Worm (Caenorhabditis elegans) whole organism, L4 larva: ENCODE measurements around the gene glrx-5.

ENCODE experiments used
- D1046.2 ChIP-seq: fragments of 200-800 bp; sonication (Bioruptor generic); IDR thresholded peaks from 2 replicates; pipeline ENCODE4 v1.3.6; 2022; ENCODE audit warnings: missing genetic modification characterization, missing compliant biosample characterization
- F49E8.2 ChIP-seq: sonication (generic microtip); optimal IDR thresholded peaks from 2 replicates; lab custom pipeline; 2016; ENCODE audit warnings: missing compliant biosample characterization, mild to moderate bottlenecking, missing genetic modification characterization, borderline replicate concordance
- R02D3.7 ChIP-seq: fragments of 150-350 bp; sonication (generic microtip); optimal IDR thresholded peaks from 3 replicates; lab custom pipeline; 2014; ENCODE audit warnings: missing biosample characterization, missing genetic modification characterization
- T20F7.1 ChIP-seq: fragments of 200-800 bp; sonication (Bioruptor generic); optimal IDR thresholded peaks from 2 replicates; lab custom pipeline; 2018; ENCODE audit warnings: mild to moderate bottlenecking, missing genetic modification characterization, missing compliant biosample characterization
- Y48G9A.11 ChIP-seq: fragments of 200-800 bp; sonication (Bioruptor generic); IDR thresholded peaks from 2 replicates; pipeline ENCODE4 v1.3.6; 2022; ENCODE audit warnings: missing genetic modification reagents, missing genetic modification characterization, missing compliant biosample characterization
- aha-1 ChIP-seq: fragments of 150-350 bp; peaks from one replicate; lab custom pipeline; 2014; ENCODE audit warnings: missing biosample characterization, missing genetic modification characterization
- aly-2 ChIP-seq: sonication (generic microtip); optimal IDR thresholded peaks from 2 replicates; lab custom pipeline; 2018; ENCODE audit warnings: missing biosample characterization, missing genetic modification characterization
- arid-1 ChIP-seq: fragments of 200-800 bp; sonication (Bioruptor generic); conservative IDR thresholded peaks from 2 replicates; pipeline ENCODE4 v1.3.6; 2022; ENCODE audit warnings: missing genetic modification reagents, missing genetic modification characterization, missing compliant biosample characterization
- attf-4 ChIP-seq: sonication (generic microtip); optimal IDR thresholded peaks from 3 replicates; lab custom pipeline; 2017; ENCODE audit warnings: missing biosample characterization, missing genetic modification characterization
- ces-1 ChIP-seq: fragments of 150-350 bp; sonication (generic microtip); optimal IDR thresholded peaks from 4 replicates; lab custom pipeline; 2014; ENCODE audit warnings: missing biosample characterization, missing genetic modification reagents, missing genetic modification characterization
- cey-2 ChIP-seq: sonication (generic microtip); optimal IDR thresholded peaks from 3 replicates; lab custom pipeline; 2017; ENCODE audit warnings: missing genetic modification characterization, mild to moderate bottlenecking, missing compliant biosample characterization, antibody characterized with exemption, borderline replicate concordance; ENCODE audit not compliant: insufficient read depth
- daf-16 ChIP-seq, 3 experiments: sonication (generic microtip); optimal IDR thresholded peaks; 2 replicates each; lab custom pipeline; 2016 to 2017; ENCODE audit warnings: missing genetic modification characterization in 3 of 3, missing genetic modification reagents in 3 of 3, mild to moderate bottlenecking in 2 of 3, missing compliant biosample characterization in 2 of 3, missing biosample characterization in 1 of 3, moderate library complexity in 1 of 3
- daf-19 ChIP-seq: fragments of 200-800 bp; sonication (Bioruptor generic); conservative IDR thresholded peaks from 2 replicates; pipeline ENCODE4 v1.3.6; 2022; ENCODE audit warnings: missing genetic modification characterization, missing compliant biosample characterization
- daf-8 ChIP-seq: fragments of 200-800 bp; sonication (Bioruptor generic); IDR thresholded peaks from 2 replicates; pipeline ENCODE4 v1.3.6; 2022; ENCODE audit warnings: missing genetic modification characterization, missing compliant biosample characterization
- dmd-8 ChIP-seq: fragments of 200-800 bp; sonication (Bioruptor generic); IDR thresholded peaks from 2 replicates; pipeline ENCODE4 v1.3.6; 2022; ENCODE audit warnings: missing genetic modification characterization, missing compliant biosample characterization
- dmd-9 ChIP-seq: fragments of 200-800 bp; sonication (Bioruptor generic); IDR thresholded peaks from 2 replicates; pipeline ENCODE4 v1.3.6; 2022; ENCODE audit warnings: missing genetic modification reagents, missing genetic modification characterization, missing compliant biosample characterization
- dpl-1 ChIP-seq: fragments of 150-350 bp; optimal IDR thresholded peaks from 2 replicates; lab custom pipeline; 2014; ENCODE audit warnings: missing biosample characterization, missing genetic modification reagents, missing genetic modification characterization
- dve-1 ChIP-seq: sonication (generic microtip); optimal IDR thresholded peaks from 2 replicates; lab custom pipeline; 2017; ENCODE audit warnings: antibody characterized with exemption, mild to moderate bottlenecking, missing genetic modification characterization, missing compliant biosample characterization; ENCODE audit not compliant: insufficient read depth
- fos-1 ChIP-seq: fragments of 150-350 bp; optimal IDR thresholded peaks from 2 replicates; lab custom pipeline; 2014; ENCODE audit warnings: missing biosample characterization, missing genetic modification characterization
- hlh-30 ChIP-seq: sonication (generic microtip); optimal IDR thresholded peaks from 2 replicates; lab custom pipeline; 2017; ENCODE audit warnings: antibody characterized with exemption, mild to moderate bottlenecking, missing genetic modification characterization, missing compliant biosample characterization; ENCODE audit not compliant: insufficient read depth
- hmg-1.1 ChIP-seq: fragments of 200-800 bp; sonication (Bioruptor generic); IDR thresholded peaks from 2 replicates; pipeline ENCODE4 v1.3.6; 2022; ENCODE audit warnings: missing genetic modification reagents, missing genetic modification characterization, missing compliant biosample characterization
- jun-1 ChIP-seq: fragments of 150-350 bp; optimal IDR thresholded peaks from 2 replicates; lab custom pipeline; 2014; ENCODE audit warnings: missing biosample characterization, missing genetic modification reagents, missing genetic modification characterization
- lin-38 ChIP-seq: fragments of 200-800 bp; sonication (Bioruptor generic); IDR thresholded peaks from 2 replicates; pipeline ENCODE4 v1.3.6; 2022; ENCODE audit warnings: missing genetic modification reagents, missing genetic modification characterization, missing compliant biosample characterization
- lin-39 ChIP-seq: fragments of 150-350 bp; optimal IDR thresholded peaks from 2 replicates; lab custom pipeline; 2014; ENCODE audit warnings: missing biosample characterization, missing genetic modification reagents, missing genetic modification characterization
- lsy-2 ChIP-seq, 2 experiments: fragments of 150-350 bp in 1 of 2; sonication (generic microtip) in 1 of 2; optimal IDR thresholded peaks; 2 replicates each; lab custom pipeline; 2014 to 2017; ENCODE audit warnings: missing biosample characterization in 2 of 2, missing genetic modification characterization in 2 of 2
- madf-9 ChIP-seq: fragments of 200-800 bp; sonication (Bioruptor generic); conservative IDR thresholded peaks from 2 replicates; pipeline ENCODE4 v1.3.6; 2022; ENCODE audit warnings: missing genetic modification reagents, missing genetic modification characterization, missing compliant biosample characterization
- mdl-1 ChIP-seq, 2 experiments: fragments of 150-350 bp in 1 of 2; sonication (generic microtip) in 1 of 2; optimal IDR thresholded peaks; 2 replicates each; lab custom pipeline; 2014 to 2017; ENCODE audit warnings: missing biosample characterization in 2 of 2, missing genetic modification characterization in 2 of 2
- mep-1 ChIP-seq: fragments of 150-350 bp; sonication (generic microtip); optimal IDR thresholded peaks from 3 replicates; lab custom pipeline; 2014; ENCODE audit warnings: missing biosample characterization, missing genetic modification characterization
- mxl-2 ChIP-seq: fragments of 200-800 bp; sonication (Bioruptor generic); conservative IDR thresholded peaks from 2 replicates; pipeline ENCODE4 v1.3.6; 2022; ENCODE audit warnings: missing genetic modification reagents, missing genetic modification characterization, missing compliant biosample characterization
- nhr-102 ChIP-seq: sonication (generic microtip); optimal IDR thresholded peaks from 2 replicates; lab custom pipeline; 2016; ENCODE audit warnings: mild to moderate bottlenecking, missing genetic modification characterization, moderate library complexity, missing compliant biosample characterization
- nhr-11 ChIP-seq: fragments of 150-350 bp; optimal IDR thresholded peaks from 2 replicates; lab custom pipeline; 2014; ENCODE audit warnings: missing biosample characterization, missing genetic modification characterization
- nhr-111 ChIP-seq: fragments of 200-800 bp; sonication (Bioruptor generic); optimal IDR thresholded peaks from 2 replicates; lab custom pipeline; 2018; ENCODE audit warnings: mild to moderate bottlenecking, missing genetic modification characterization, missing compliant biosample characterization
- nhr-28 ChIP-seq: fragments of 150-350 bp; optimal IDR thresholded peaks from 2 replicates; lab custom pipeline; 2014; ENCODE audit warnings: missing biosample characterization, missing genetic modification characterization
- nhr-48 ChIP-seq: sonication (generic microtip); optimal IDR thresholded peaks from 2 replicates; lab custom pipeline; 2016; ENCODE audit warnings: mild to moderate bottlenecking, missing genetic modification characterization, missing compliant biosample characterization
- nhr-6 ChIP-seq: fragments of 150-350 bp; optimal IDR thresholded peaks from 2 replicates; lab custom pipeline; 2014; ENCODE audit warnings: missing biosample characterization, missing genetic modification characterization
- nhr-76 ChIP-seq: fragments of 150-350 bp; optimal IDR thresholded peaks from 2 replicates; lab custom pipeline; 2014; ENCODE audit warnings: missing biosample characterization, missing genetic modification characterization
- nhr-77 ChIP-seq: fragments of 150-350 bp; optimal IDR thresholded peaks from 2 replicates; lab custom pipeline; 2014; ENCODE audit warnings: missing biosample characterization, missing genetic modification characterization
- pha-4 ChIP-seq, 2 experiments: fragments of 150-350 bp in 1 of 2; fragments of 200-800 bp in 1 of 2; sonication (Bioruptor generic) in 1 of 2; IDR thresholded peaks in 1 of 2; optimal IDR thresholded peaks in 1 of 2; 2 replicates each; pipeline versions ENCODE4 v1.3.6 to Lab custom; 2014 to 2022; ENCODE audit warnings: missing genetic modification characterization in 2 of 2, missing genetic modification reagents in 2 of 2, missing biosample characterization in 1 of 2, missing compliant biosample characterization in 1 of 2
- php-3 ChIP-seq: fragments of 200-800 bp; sonication (Bioruptor generic); IDR thresholded peaks from 2 replicates; pipeline ENCODE4 v1.3.6; 2022; ENCODE audit warnings: missing genetic modification reagents, missing genetic modification characterization, missing compliant biosample characterization
- pqm-1 ChIP-seq: sonication (generic microtip); optimal IDR thresholded peaks from 2 replicates; lab custom pipeline; 2017; ENCODE audit warnings: missing biosample characterization, missing genetic modification characterization
- saeg-2 ChIP-seq: fragments of 200-800 bp; sonication (Bioruptor generic); IDR thresholded peaks from 2 replicates; pipeline ENCODE4 v1.3.6; 2022; ENCODE audit warnings: missing genetic modification reagents, missing genetic modification characterization, missing compliant biosample characterization
- set-16 ChIP-seq: fragments of 200-800 bp; sonication (Bioruptor generic); IDR thresholded peaks from 2 replicates; pipeline ENCODE4 v1.3.6; 2022; ENCODE audit warnings: missing genetic modification reagents, missing genetic modification characterization, missing compliant biosample characterization
- spr-1 ChIP-seq: sonication (generic microtip); optimal IDR thresholded peaks from 2 replicates; lab custom pipeline; 2016; ENCODE audit warnings: mild to moderate bottlenecking, missing genetic modification characterization, missing compliant biosample characterization
- tra-1 ChIP-seq: fragments of 200-800 bp; sonication (Bioruptor generic); IDR thresholded peaks from 2 replicates; pipeline ENCODE4 v1.3.6; 2022; ENCODE audit warnings: missing genetic modification reagents, missing genetic modification characterization, missing compliant biosample characterization
- unc-39 ChIP-seq: sonication (generic microtip); optimal IDR thresholded peaks from 2 replicates; lab custom pipeline; 2017; ENCODE audit warnings: missing biosample characterization, missing genetic modification characterization
- unc-62 ChIP-seq, 3 experiments: fragments of 150-350 bp in 1 of 3; sonication (generic microtip); optimal IDR thresholded peaks in 2 of 3; peaks in 1 of 3; 1 replicate in 1 of 3; 2 replicates in 2 of 3; lab custom pipeline; 2014 to 2017; ENCODE audit warnings: missing biosample characterization in 3 of 3, missing genetic modification characterization in 3 of 3, missing genetic modification reagents in 3 of 3, missing genotype in 1 of 3
- vab-7 ChIP-seq: fragments of 200-800 bp; sonication (Bioruptor generic); IDR thresholded peaks from 2 replicates; pipeline ENCODE4 v1.3.6; 2022; ENCODE audit warnings: missing genetic modification reagents, missing genetic modification characterization, missing compliant biosample characterization
- zag-1 ChIP-seq: fragments of 150-350 bp; optimal IDR thresholded peaks from 2 replicates; lab custom pipeline; 2014; ENCODE audit warnings: missing biosample characterization, missing genetic modification characterization
- zip-2 ChIP-seq: fragments of 150-350 bp; optimal IDR thresholded peaks from 2 replicates; lab custom pipeline; 2014; ENCODE audit warnings: missing biosample characterization, missing genetic modification characterization

Gene glrx-5

DNA sequence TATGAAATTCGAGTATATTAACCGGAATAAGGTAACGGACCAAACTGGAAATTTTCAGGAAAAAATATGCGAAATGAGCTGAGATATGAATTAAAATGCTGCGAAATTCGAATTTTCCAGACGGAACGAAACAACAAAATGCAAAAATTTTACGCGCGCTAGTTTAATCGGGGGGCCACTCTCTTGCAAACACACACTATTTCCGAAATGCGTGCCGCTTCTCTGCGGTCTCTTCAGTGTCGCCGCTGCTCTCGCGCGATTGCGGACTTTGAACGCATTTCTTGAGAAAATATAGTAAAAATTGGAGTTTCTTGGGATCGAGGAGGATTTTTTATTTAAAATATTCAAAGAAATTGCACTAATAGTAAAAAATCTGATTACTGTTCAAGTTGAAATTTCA is 4.2 kb downstream of the glrx-5 start (continued):
- no peak for TF ChIP-seq lin-39 (tag; lab: Kevin White, UChicago)
- 0 out of 2 replicates have a peak, but pooled peaks have one; percentile 39 for TF ChIP-seq php-3 (GFP tag; lab: Robert Waterston, UW)
- no peak for TF ChIP-seq nhr-6
- TF ChIP-seq nhr-77 (tag; lab: Kevin White, UChicago): no peak
- TF ChIP-seq dve-1: no peak
- TF ChIP-seq mdl-1 (tag; optimal IDR thresholded peaks at IDR 0.05; lab: Kevin White, UChicago): peak in 1 of 2 experiments; percentile 9
- TF ChIP-seq D1046.2: no peak
- no peak for TF ChIP-seq pqm-1 (tag; lab: Kevin White, UChicago)
- peak; percentile 52; the same call in 1 of the 2 replicates for TF ChIP-seq arid-1
- no peak for TF ChIP-seq T20F7.1 (GFP tag; lab: Kevin White, UChicago)
- peak; percentile 62; the same call in 1 of the 2 replicates for TF ChIP-seq hmg-1.1
- no peak for TF ChIP-seq set-16
- no peak for TF ChIP-seq vab-7 (GFP tag; lab: Robert Waterston, UW)
- TF ChIP-seq dmd-9 (GFP tag; lab: Robert Waterston, UW): no peak
- TF ChIP-seq nhr-111: no peak
- TF ChIP-seq unc-39: no peak
- no peak for TF ChIP-seq aly-2 (tag; lab: Kevin White, UChicago)
- TF ChIP-seq madf-9 (GFP tag; lab: Robert Waterston, UW): no peak
- TF ChIP-seq daf-19 (GFP tag; lab: Robert Waterston, UW): no peak
- TF ChIP-seq hlh-30 (tag; lab: Kevin White, UChicago): peak; percentile 32
- TF ChIP-seq fos-1 (tag; lab: Kevin White, UChicago): no peak
- TF ChIP-seq dpl-1 (GFP tag; lab: Kevin White, UChicago): peak; percentile 39
- no peak for TF ChIP-seq zag-1
- no peak for TF ChIP-seq daf-16 (GFP tag; optimal IDR thresholded peaks at IDR 0.05; lab: Kevin White, UChicago)
- no peak for TF ChIP-seq daf-16 (tag; optimal IDR thresholded peaks at IDR 0.05; lab: Kevin White, UChicago)
- peak; percentile 94 for TF ChIP-seq aha-1
- TF ChIP-seq ces-1 (GFP tag; lab: Kevin White, UChicago): no peak
- TF ChIP-seq pha-4 (GFP tag; IDR thresholded peaks at IDR 0.05; lab: Robert Waterston, UW): no peak
- no peak for TF ChIP-seq pha-4 (tag; optimal IDR thresholded peaks at IDR 0.05; lab: Kevin White, UChicago)
- TF ChIP-seq nhr-76: no peak
- peak; percentile 37; the same call in 1 of the 2 replicates for TF ChIP-seq lin-38 (GFP tag; lab: Robert Waterston, UW)
- no peak for TF ChIP-seq Y48G9A.11
- TF ChIP-seq daf-8 (GFP tag; lab: Robert Waterston, UW): no peak
- peak; percentile 6 for TF ChIP-seq spr-1
- TF ChIP-seq cey-2 (tag; lab: Kevin White, UChicago): no peak
- TF ChIP-seq dmd-8 (GFP tag; lab: Robert Waterston, UW): no peak

ce11 chrIII:12368462-12369306 is 5.0 kb downstream of the glrx-5 start, which contains the start of gene his-72:
his-72 (minus strand) TSS chrIII:12369050.
- peak; percentile 21 for TF ChIP-seq dpl-1 (GFP tag; lab: Kevin White, UChicago)
- TF ChIP-seq R02D3.7 (tag; lab: Kevin White, UChicago): no peak
- no peak for TF ChIP-seq D1046.2
- TF ChIP-seq saeg-2 (GFP tag; lab: Robert Waterston, UW): no peak
- no peak for TF ChIP-seq jun-1 (tag; lab: Kevin White, UChicago)
- TF ChIP-seq mep-1 (tag; lab: Kevin White, UChicago): peak; percentile 80
- TF ChIP-seq php-3 (GFP tag; lab: Robert Waterston, UW): no peak
- TF ChIP-seq lsy-2 (tag; optimal IDR thresholded peaks at IDR 0.05; lab: Kevin White, UChicago): peak in 1 of 2 experiments; percentile 59
- peak; percentile 21 for TF ChIP-seq nhr-11 (tag; lab: Kevin White, UChicago)
- no peak for TF ChIP-seq nhr-102
- no peak for TF ChIP-seq nhr-48 (tag; lab: Kevin White, UChicago)
- no peak for TF ChIP-seq zip-2 (tag; lab: Kevin White, UChicago)
- no peak for TF ChIP-seq attf-4 (tag; lab: Kevin White, UChicago)
- TF ChIP-seq nhr-28 (tag; lab: Kevin White, UChicago): no peak
- no peak for TF ChIP-seq mxl-2 (GFP tag; lab: Robert Waterston, UW)
- peak in 1 of 2 experiments; percentile 34 for TF ChIP-seq unc-62 (GFP tag; optimal IDR thresholded peaks at IDR 0.05 in 1 of 2; lab: Kevin White, UChicago)
- TF ChIP-seq unc-62 (tag; optimal IDR thresholded peaks at IDR 0.05; lab: Kevin White, UChicago): no peak
- TF ChIP-seq tra-1 (GFP tag; lab: Robert Waterston, UW): no peak
- no peak for TF ChIP-seq F49E8.2 (tag; lab: Kevin White, UChicago)
